Worm (Caenorhabditis elegans) whole organism, mixed stage, embryonic: Measurements from ENCODE around the gene F53F4.12.

Source experiments
- M03D4.4 ChIP-seq: sonication (generic microtip); optimal IDR thresholded peaks from 2 replicates; lab custom pipeline; 2017; ENCODE audit warnings: mild to moderate bottlenecking, missing genetic modification characterization, missing compliant biosample characterization
- blmp-1 ChIP-seq: fragments of 150-350 bp; optimal IDR thresholded peaks from 2 replicates; lab custom pipeline; 2014; ENCODE audit warnings: missing biosample characterization, missing genetic modification characterization
- elt-1 ChIP-seq: sonication (generic microtip); optimal IDR thresholded peaks from 2 replicates; lab custom pipeline; 2017; ENCODE audit warnings: missing genetic modification characterization, mild to moderate bottlenecking, missing compliant biosample characterization, antibody characterized with exemption, moderate library complexity, borderline replicate concordance; ENCODE audit not compliant: insufficient read depth
- elt-3 ChIP-seq: fragments of 150-350 bp; optimal IDR thresholded peaks from 2 replicates; lab custom pipeline; 2014; ENCODE audit warnings: missing biosample characterization, missing genetic modification characterization
- lin-32 ChIP-seq: fragments of 200-800 bp; sonication (Bioruptor generic); optimal IDR thresholded peaks from 2 replicates; lab custom pipeline; 2018; ENCODE audit warnings: mild to moderate bottlenecking, missing genetic modification characterization, missing compliant biosample characterization
- lsy-2 ChIP-seq: fragments of 150-350 bp; optimal IDR thresholded peaks from 2 replicates; lab custom pipeline; 2014; ENCODE audit warnings: missing biosample characterization, missing genetic modification characterization
- nhr-12 ChIP-seq: fragments of 150-350 bp; optimal IDR thresholded peaks from 2 replicates; lab custom pipeline; 2014; ENCODE audit warnings: missing biosample characterization, missing genetic modification characterization
- nhr-76 ChIP-seq: sonication (generic microtip); optimal IDR thresholded peaks from 2 replicates; lab custom pipeline; 2017; ENCODE audit warnings: missing biosample characterization, missing genetic modification characterization
- pha-4 ChIP-seq: fragments of 150-350 bp; optimal IDR thresholded peaks from 2 replicates; lab custom pipeline; 2018; ENCODE audit warnings: missing biosample characterization, missing genetic modification reagents, missing genetic modification characterization
- sem-2 ChIP-seq: fragments of 200-800 bp; sonication (Bioruptor generic); optimal IDR thresholded peaks from 2 replicates; lab custom pipeline; 2018; ENCODE audit warnings: mild to moderate bottlenecking, missing genetic modification characterization, missing compliant biosample characterization
- snpc-4 ChIP-seq: fragments of 150-350 bp; optimal IDR thresholded peaks from 2 replicates; lab custom pipeline; 2014; ENCODE audit warnings: missing biosample characterization, missing genetic modification characterization
- unc-62 ChIP-seq: fragments of 150-350 bp; optimal IDR thresholded peaks from 2 replicates; lab custom pipeline; 2014; ENCODE audit warnings: missing biosample characterization, missing genetic modification reagents, missing genetic modification characterization
- ztf-11 ChIP-seq: fragments of 150-350 bp; optimal IDR thresholded peaks from 2 replicates; lab custom pipeline; 2014; ENCODE audit warnings: missing biosample characterization, missing genetic modification characterization

- TF ChIP-seq snpc-4 (no peak), elt-1 (no peak), unc-62 (GFP tag; lab: Kevin White, UChicago) (no peak), nhr-12 (tag; lab: Kevin White, UChicago) (no peak), sem-2 (GFP tag; lab: Kevin White, UChicago) (no peak), pha-4 (no peak), blmp-1 (tag; lab: Kevin White, UChicago) (no peak), nhr-76 (tag; lab: Kevin White, UChicago) (no peak), lsy-2 (tag; lab: Kevin White, UChicago) (no peak), lin-32 (GFP tag; lab: Kevin White, UChicago) (no peak), M03D4.4 (tag; lab: Kevin White, UChicago) (no peak), ztf-11 (tag; lab: Kevin White, UChicago) (no peak), elt-3 (tag; lab: Kevin White, UChicago) (no peak)
These were observed 38.6 kb downstream of the F53F4.12 start for ce11 chrV:13664340-13664916.
